Fruit fly (Drosophila melanogaster) whole organism, embryonic: ENCODE measurements around the gene CG42811.
A peak's percentile ranks its signal among the peaks of the same experiment; 100 is the strongest.

Experiments
- Atf6 ChIP-seq: fragments of 200-800 bp; sonication (Bioruptor generic); IDR thresholded peaks from 2 replicates; pipeline ENCODE4 v1.3.6; 2022; ENCODE audit warnings: missing biosample characterization, missing genetic modification characterization
- B-H2 ChIP-seq: fragments of 200-800 bp; sonication (Bioruptor generic); optimal IDR thresholded peaks from 2 replicates; lab custom pipeline; 2018; ENCODE audit warnings: missing biosample characterization, mild to moderate bottlenecking, missing genetic modification characterization
- BtbVII ChIP-seq: fragments of 200-800 bp; sonication (Bioruptor generic); optimal IDR thresholded peaks from 3 replicates; lab custom pipeline; 2017; ENCODE audit warnings: missing biosample characterization, mild to moderate bottlenecking, missing genetic modification characterization
- CG14860 ChIP-seq: fragments of 200-800 bp; sonication (Bioruptor generic); IDR thresholded peaks from 3 replicates; pipeline ENCODE4 v1.3.6; 2022; ENCODE audit warnings: missing biosample characterization, missing genetic modification characterization; ENCODE audit not compliant: partially characterized antibody
- CG1602 ChIP-seq: fragments of 200-800 bp; sonication (Bioruptor generic); optimal IDR thresholded peaks from 3 replicates; lab custom pipeline; 2016; ENCODE audit warnings: missing biosample characterization, missing genetic modification characterization
- CG17385 ChIP-seq: fragments of 200-800 bp; sonication (Bioruptor generic); optimal IDR thresholded peaks from 3 replicates; lab custom pipeline; 2018; ENCODE audit warnings: missing biosample characterization, mild to moderate bottlenecking, missing genetic modification characterization
- CG17612 ChIP-seq: fragments of 200-800 bp; sonication (Bioruptor generic); IDR thresholded peaks from 2 replicates; pipeline ENCODE4 v1.3.6; 2022; ENCODE audit warnings: missing biosample characterization, missing genetic modification characterization
- CG1792 ChIP-seq: fragments of 200-800 bp; sonication (Bioruptor generic); optimal IDR thresholded peaks from 2 replicates; lab custom pipeline; 2016; ENCODE audit warnings: missing biosample characterization, missing genetic modification characterization
- CG31365 ChIP-seq: fragments of 200-800 bp; sonication (Bioruptor generic); optimal IDR thresholded peaks from 2 replicates; lab custom pipeline; 2018; ENCODE audit warnings: missing biosample characterization, mild to moderate bottlenecking, missing genetic modification characterization
- CG34224 ChIP-seq: fragments of 200-800 bp; sonication (Bioruptor generic); IDR thresholded peaks from 3 replicates; pipeline ENCODE4 v1.3.6; 2022; ENCODE audit warnings: missing biosample characterization, missing genetic modification characterization; ENCODE audit not compliant: partially characterized antibody
- CG34376 ChIP-seq: fragments of 200-800 bp; sonication (Bioruptor generic); optimal IDR thresholded peaks from 2 replicates; lab custom pipeline; 2018; ENCODE audit warnings: missing biosample characterization, mild to moderate bottlenecking, missing genetic modification characterization
- CG34422 ChIP-seq: fragments of 200-800 bp; sonication (Bioruptor generic); IDR thresholded peaks from 3 replicates; pipeline ENCODE4 v1.3.6; 2022; ENCODE audit warnings: missing biosample characterization, missing genetic modification characterization
- CG3847 ChIP-seq: fragments of 200-800 bp; sonication (Bioruptor generic); IDR thresholded peaks from 2 replicates; pipeline ENCODE4 v1.3.6; 2022; ENCODE audit warnings: missing biosample characterization, missing genetic modification characterization
- CG4360 ChIP-seq: fragments of 200-800 bp; sonication (Bioruptor generic); IDR thresholded peaks from 2 replicates; pipeline ENCODE4 v1.3.6; 2022; ENCODE audit warnings: missing biosample characterization, missing genetic modification characterization
- CG4617 ChIP-seq: fragments of 200-800 bp; sonication (Bioruptor generic); optimal IDR thresholded peaks from 3 replicates; lab custom pipeline; 2016; ENCODE audit warnings: missing biosample characterization, missing genetic modification characterization, borderline replicate concordance
- CG6254 ChIP-seq: fragments of 200-800 bp; sonication (Bioruptor generic); optimal IDR thresholded peaks from 3 replicates; lab custom pipeline; 2017; ENCODE audit warnings: mild to moderate bottlenecking, missing biosample characterization, missing genetic modification reagents, missing genetic modification characterization
- CG6683 ChIP-seq: fragments of 200-800 bp; sonication (Bioruptor generic); optimal IDR thresholded peaks from 2 replicates; lab custom pipeline; 2017; ENCODE audit warnings: missing biosample characterization, mild to moderate bottlenecking, missing genetic modification characterization, missing genetic modification reagents
- CG6765 ChIP-seq: fragments of 200-800 bp; sonication (Bioruptor generic); optimal IDR thresholded peaks from 3 replicates; lab custom pipeline; 2017; ENCODE audit warnings: missing biosample characterization, mild to moderate bottlenecking, missing genetic modification characterization
- CG7556 ChIP-seq: fragments of 200-800 bp; sonication (Bioruptor generic); optimal IDR thresholded peaks from 2 replicates; lab custom pipeline; 2017; ENCODE audit warnings: missing biosample characterization, mild to moderate bottlenecking, missing genetic modification characterization
- CG8290 ChIP-seq, 3 experiments: fragments of 200-800 bp; sonication (Bioruptor generic); optimal IDR thresholded peaks; 2 replicates each; lab custom pipeline; 2016 to 2019; ENCODE audit warnings: missing biosample characterization in 3 of 3, missing genetic modification characterization in 3 of 3, mild to moderate bottlenecking in 2 of 3, moderate library complexity in 1 of 3
- Dll ChIP-seq: fragments of 200-800 bp; sonication (Bioruptor generic); IDR thresholded peaks from 4 replicates; pipeline ENCODE4 v1.3.6; 2022; ENCODE audit warnings: missing biosample characterization, missing genetic modification characterization; ENCODE audit not compliant: partially characterized antibody
- Doc3 ChIP-seq: fragments of 200-800 bp; sonication (Bioruptor generic); IDR thresholded peaks from 3 replicates; pipeline ENCODE4 v1.3.6; 2022; ENCODE audit warnings: missing biosample characterization, missing genetic modification characterization; ENCODE audit not compliant: partially characterized antibody
- Drgx ChIP-seq: fragments of 200-800 bp; sonication (Bioruptor generic); IDR thresholded peaks from 2 replicates; pipeline ENCODE4 v1.3.6; 2022; ENCODE audit warnings: missing biosample characterization, missing genetic modification characterization
- H15 ChIP-seq: fragments of 200-800 bp; sonication (Bioruptor generic); IDR thresholded peaks from 3 replicates; pipeline ENCODE4 v1.3.6; 2022; ENCODE audit warnings: missing biosample characterization, missing genetic modification characterization
- MBD-R2 ChIP-seq: fragments of 200-800 bp; sonication (Bioruptor generic); IDR thresholded peaks from 2 replicates; pipeline ENCODE4 v1.3.6; 2022; ENCODE audit warnings: missing biosample characterization, missing genetic modification characterization
- MESR4 ChIP-seq: fragments of 200-800 bp; sonication (Bioruptor generic); optimal IDR thresholded peaks from 2 replicates; lab custom pipeline; 2018; ENCODE audit warnings: missing biosample characterization, mild to moderate bottlenecking, missing genetic modification characterization, moderate library complexity
- Nf-YC ChIP-seq: fragments of 200-800 bp; optimal IDR thresholded peaks from 3 replicates; lab custom pipeline; 2019; ENCODE audit warnings: missing biosample characterization, mild to moderate bottlenecking, missing genetic modification characterization, moderate library complexity
- Trl ChIP-seq, 3 experiments: fragments of >200 bp in 2 of 3; fragments of 200-800 bp in 1 of 3; sonication (Bioruptor generic) in 1 of 3; optimal IDR thresholded peaks; 2 replicates in 1 of 3; 3 replicates in 2 of 3; lab custom pipeline; 2016 to 2017; ENCODE audit warnings: missing biosample characterization in 1 of 3, missing genetic modification characterization in 1 of 3
- ac ChIP-seq: fragments of 200-800 bp; sonication (Bioruptor generic); optimal IDR thresholded peaks from 3 replicates; lab custom pipeline; 2017; ENCODE audit warnings: missing biosample characterization, mild to moderate bottlenecking, missing genetic modification characterization
- bigmax ChIP-seq: fragments of 200-800 bp; sonication (Bioruptor generic); optimal IDR thresholded peaks from 2 replicates; lab custom pipeline; 2018; ENCODE audit warnings: missing biosample characterization, mild to moderate bottlenecking, missing genetic modification characterization
- cg ChIP-seq: fragments of 200-800 bp; sonication (Bioruptor generic); optimal IDR thresholded peaks from 3 replicates; lab custom pipeline; 2019; ENCODE audit warnings: missing biosample characterization, mild to moderate bottlenecking, missing genetic modification characterization, moderate library complexity
- chinmo ChIP-seq: fragments of 200-800 bp; sonication (Bioruptor generic); IDR thresholded peaks from 4 replicates; pipeline ENCODE4 v1.3.6; 2022; ENCODE audit warnings: missing biosample characterization, missing genetic modification characterization; ENCODE audit not compliant: partially characterized antibody
- en ChIP-seq: fragments of 200-800 bp; sonication (Bioruptor generic); optimal IDR thresholded peaks from 2 replicates; lab custom pipeline; 2016; ENCODE audit warnings: missing biosample characterization, missing genetic modification characterization
- eve ChIP-seq, 2 experiments: fragments of >200 bp; optimal IDR thresholded peaks; 2 replicates each; lab custom pipeline; 2017; ENCODE audit warnings: missing biosample characterization in 2 of 2, missing genetic modification characterization in 2 of 2
- eyg ChIP-seq: fragments of 200-800 bp; sonication (Bioruptor generic); optimal IDR thresholded peaks from 3 replicates; lab custom pipeline; 2016; ENCODE audit warnings: missing biosample characterization, missing genetic modification characterization
- hbn ChIP-seq: fragments of 200-800 bp; sonication (Bioruptor generic); IDR thresholded peaks from 2 replicates; pipeline ENCODE4 v1.3.6; 2022; ENCODE audit warnings: missing biosample characterization, missing genetic modification characterization; ENCODE audit not compliant: partially characterized antibody
- luna ChIP-seq: fragments of 200-800 bp; sonication (Bioruptor generic); optimal IDR thresholded peaks from 2 replicates; lab custom pipeline; 2016; ENCODE audit warnings: missing biosample characterization, missing genetic modification characterization
- pzg ChIP-seq: fragments of 200-800 bp; sonication (Bioruptor generic); optimal IDR thresholded peaks from 3 replicates; lab custom pipeline; 2018; ENCODE audit warnings: missing biosample characterization, mild to moderate bottlenecking, missing genetic modification characterization, moderate library complexity
- rib ChIP-seq: fragments of 200-800 bp; sonication (Bioruptor generic); IDR thresholded peaks from 2 replicates; pipeline ENCODE4 v1.3.6; 2022; ENCODE audit warnings: missing biosample characterization, missing genetic modification characterization
- ro ChIP-seq: fragments of 200-800 bp; sonication (Bioruptor generic); IDR thresholded peaks from 2 replicates; pipeline ENCODE4 v1.3.6; 2022; ENCODE audit warnings: missing biosample characterization, missing genetic modification characterization
- slbo ChIP-seq: fragments of 200-800 bp; sonication (Bioruptor generic); IDR thresholded peaks from 2 replicates; pipeline ENCODE4 v1.3.6; 2022; ENCODE audit warnings: missing biosample characterization, missing genetic modification characterization
- tna ChIP-seq: fragments of 200-800 bp; sonication (Bioruptor generic); IDR thresholded peaks from 2 replicates; pipeline ENCODE4 v1.3.6; 2022; ENCODE audit warnings: missing biosample characterization, missing genetic modification characterization; ENCODE audit not compliant: partially characterized antibody
- trh ChIP-seq: fragments of 200-800 bp; sonication (Bioruptor generic); optimal IDR thresholded peaks from 2 replicates; lab custom pipeline; 2016; ENCODE audit warnings: missing biosample characterization, missing genetic modification characterization
- tup ChIP-seq: fragments of 200-800 bp; sonication (Bioruptor generic); optimal IDR thresholded peaks from 2 replicates; lab custom pipeline; 2016; ENCODE audit warnings: missing biosample characterization, mild to moderate bottlenecking, missing genetic modification characterization, moderate library complexity
- unc-4 ChIP-seq: fragments of 200-800 bp; sonication (Bioruptor generic); IDR thresholded peaks from 2 replicates; pipeline ENCODE4 v1.3.6; 2022; ENCODE audit warnings: missing biosample characterization, missing genetic modification characterization; ENCODE audit not compliant: partially characterized antibody
- z ChIP-seq: fragments of 200-800 bp; sonication (Bioruptor generic); IDR thresholded peaks from 3 replicates; pipeline ENCODE4 v1.3.6; 2022; ENCODE audit warnings: missing biosample characterization, missing genetic modification characterization

The CG42811 gene

dm6 chr3R:24319632-24320341 is 47.2 kb downstream of the CG42811 start (continued):
- no peak for TF ChIP-seq Trl (optimal IDR thresholded peaks at IDR 0.05; lab: Kevin White, UChicago)
- no peak for TF ChIP-seq Trl (GFP tag; optimal IDR thresholded peaks at IDR 0.05; lab: Kevin White, UChicago)
- TF ChIP-seq luna, result no peak
- TF ChIP-seq CG3847, result no peak
- no peak for TF ChIP-seq Atf6 (GFP tag; lab: Robert Waterston, UW)
- peak; percentile 69 for TF ChIP-seq CG4360
- TF ChIP-seq CG7556 (GFP tag; lab: Kevin White, UChicago), result no peak
- TF ChIP-seq CG1602 (GFP tag; lab: Kevin White, UChicago), result no peak
- TF ChIP-seq slbo, result no peak
- no peak for TF ChIP-seq trh (GFP tag; lab: Kevin White, UChicago)
- TF ChIP-seq CG34376 (GFP tag; lab: Kevin White, UChicago), result peak; percentile 4
- TF ChIP-seq B-H2, result no peak
- peak; percentile 12 for TF ChIP-seq en (GFP tag; lab: Kevin White, UChicago)
- no peak for TF ChIP-seq z (GFP tag; lab: Robert Waterston, UW)
- TF ChIP-seq CG6765 (GFP tag; lab: Kevin White, UChicago), result no peak
- TF ChIP-seq CG8290 (GFP tag; optimal IDR thresholded peaks at IDR 0.05; lab: Kevin White, UChicago), result no peak
- TF ChIP-seq CG8290 (tag; optimal IDR thresholded peaks at IDR 0.05; lab: Kevin White, UChicago), result no peak
- TF ChIP-seq CG31365 (tag; lab: Kevin White, UChicago), result no peak
- peak; percentile 67 for TF ChIP-seq BtbVII (GFP tag; lab: Kevin White, UChicago)

dm6 chr3R:24319083-24319381 is 48.0 kb downstream of the CG42811 start:
- TF ChIP-seq eyg (GFP tag; lab: Kevin White, UChicago) (no peak), CG17385 (GFP tag; lab: Kevin White, UChicago) (peak; percentile 51), bigmax (GFP tag; lab: Kevin White, UChicago) (no peak), CG6683 (GFP tag; lab: Kevin White, UChicago) (no peak), Drgx (GFP tag; lab: Robert Waterston, UW) (peak; percentile 48), H15 (GFP tag; lab: Robert Waterston, UW) (no peak), hbn (GFP tag; lab: Robert Waterston, UW) (0 out of 2 replicates have a peak, but pooled peaks have one; percentile 10), MESR4 (GFP tag; lab: Kevin White, UChicago) (peak; percentile 59), cg (GFP tag; lab: Kevin White, UChicago) (no peak), Dll (peak; percentile 17; the same call in 2 of the 4 replicates), CG4617 (GFP tag; lab: Kevin White, UChicago) (peak; percentile 52), ac (GFP tag; lab: Kevin White, UChicago) (no peak), tna (GFP tag; lab: Robert Waterston, UW) (no peak), pzg (GFP tag; lab: Kevin White, UChicago) (no peak), unc-4 (GFP tag; lab: Robert Waterston, UW) (0 out of 2 replicates have a peak, but pooled peaks have one; percentile 10), CG1792 (no peak), Nf-YC (no peak), MBD-R2 (GFP tag; lab: Robert Waterston, UW) (peak; percentile 55), chinmo (GFP tag; lab: Robert Waterston, UW) (peak; percentile 81; the same call in 1 of the 4 replicates), CG14860 (GFP tag; lab: Robert Waterston, UW) (0 out of 3 replicates have a peak, but pooled peaks have one; percentile 30), CG34224 (GFP tag; lab: Robert Waterston, UW) (peak; percentile 9; the same call in 2 of the 3 replicates), CG34422 (GFP tag; lab: Robert Waterston, UW) (0 out of 3 replicates have a peak, but pooled peaks have one; percentile 5), tup (GFP tag; lab: Kevin White, UChicago) (no peak), CG17612 (no peak), ro (no peak), CG31365 (tag; lab: Kevin White, UChicago) (no peak), Doc3 (GFP tag; lab: Robert Waterston, UW) (0 out of 3 replicates have a peak, but pooled peaks have one; percentile 43), eve (GFP tag; optimal IDR thresholded peaks at IDR 0.05; lab: Kevin White, UChicago) (no peak), CG6254 (GFP tag; lab: Kevin White, UChicago) (no peak), rib (0 out of 2 replicates have a peak, but pooled peaks have one; percentile 31)
- TF ChIP-seq, all 482 proteins: peak for 14
